Worm (Caenorhabditis elegans): ENCODE data around the gene Y50E8A.10.

- TF ChIP-seq pax-3 (tag; optimal IDR thresholded peaks at IDR 0.05) (no peak), nhr-12 (tag; optimal IDR thresholded peaks at IDR 0.05) (no peak), ztf-11 (tag; optimal IDR thresholded peaks at IDR 0.05) (no peak), mep-1 (tag; optimal IDR thresholded peaks at IDR 0.05) (no peak), lir-3 (tag; optimal IDR thresholded peaks at IDR 0.05; ENCODE audit: poor library complexity) (no peak), tbx-2 (tag; optimal IDR thresholded peaks at IDR 0.05) (no peak), pqm-1 (tag; optimal IDR thresholded peaks at IDR 0.05) (no peak), isw-1 (GFP tag; IDR thresholded peaks at IDR 0.05) (no peak)
Measured at ce11 chrV:14800402-14800801, 20.6 kb downstream of the Y50E8A.10 start.

All from whole organism, L1 larva.